Fruit fly (Drosophila melanogaster) whole organism, wandering third instar larva: Measurements from ENCODE around the gene CG15747.

ENCODE experiments used
- Dfd ChIP-seq: fragments of >200 bp; optimal IDR thresholded peaks from 2 replicates; lab custom pipeline; 2017; ENCODE audit warnings: missing biosample characterization, missing genetic modification characterization
- br ChIP-seq: fragments of 200-800 bp; sonication (Bioruptor generic); optimal IDR thresholded peaks from 2 replicates; lab custom pipeline; 2016; ENCODE audit warnings: missing biosample characterization, missing genetic modification characterization
- psq ChIP-seq: fragments of 200-800 bp; sonication (Bioruptor generic); optimal IDR thresholded peaks from 3 replicates; lab custom pipeline; 2017; ENCODE audit warnings: missing biosample characterization, mild to moderate bottlenecking, missing genetic modification characterization, moderate library complexity
- rgr ChIP-seq: fragments of 200-800 bp; sonication (Bioruptor generic); optimal IDR thresholded peaks from 3 replicates; lab custom pipeline; 2016; ENCODE audit warnings: missing biosample characterization, mild to moderate bottlenecking, missing genetic modification characterization
- sv ChIP-seq: fragments of 200-800 bp; sonication (Bioruptor generic); optimal IDR thresholded peaks from 3 replicates; lab custom pipeline; 2016; ENCODE audit warnings: missing biosample characterization, missing genetic modification characterization
- usp ChIP-seq: fragments of >200 bp; optimal IDR thresholded peaks from 2 replicates; lab custom pipeline; 2017; ENCODE audit warnings: missing biosample characterization, missing genetic modification characterization

DNA sequence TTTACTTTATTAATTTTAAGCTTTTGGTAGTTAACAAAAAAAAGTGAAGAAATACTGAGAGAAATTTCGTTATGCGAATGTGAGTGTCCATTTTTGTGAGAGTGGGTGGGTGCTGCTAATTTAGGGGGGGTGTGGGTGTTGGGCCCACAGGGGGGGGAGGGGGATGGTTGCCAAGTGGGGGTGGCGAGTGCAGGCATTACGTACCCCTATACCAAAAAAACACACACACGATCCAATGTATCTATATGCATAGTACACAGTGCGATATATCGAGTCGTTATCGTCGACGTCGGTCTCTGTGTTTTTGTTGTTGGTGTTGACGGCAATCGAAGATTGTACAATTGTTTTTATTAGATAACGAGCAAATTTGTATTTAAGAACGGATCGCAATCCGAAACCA is 14.6 kb upstream of the CG15747 start:
- TF ChIP-seq rgr (no peak), usp (no peak), psq (no peak), br (GFP tag; lab: Kevin White, UChicago) (no peak), Dfd (GFP tag; lab: Kevin White, UChicago) (no peak), sv (GFP tag; lab: Kevin White, UChicago) (no peak)
